Worm (Caenorhabditis elegans): ENCODE results near the gene T15B7.1.
A peak's percentile ranks its signal among the peaks of the same experiment; 100 is the strongest.

Gene T15B7.1

ce11 chrV:6878559-6878958 lies 36.0 kb downstream of the T15B7.1 start:
- no peak for TF ChIP-seq fkh-8 (tag; optimal IDR thresholded peaks at IDR 0.05)
- no peak for TF ChIP-seq elt-3 (tag; optimal IDR thresholded peaks at IDR 0.05)
- no peak for TF ChIP-seq mep-1 (tag; optimal IDR thresholded peaks at IDR 0.05)
- TF ChIP-seq nhr-20 (tag; optimal IDR thresholded peaks at IDR 0.05) = no peak
- no peak for TF ChIP-seq Y116A8C.19 (tag; optimal IDR thresholded peaks at IDR 0.05; ENCODE audit: borderline replicate concordance)
- TF ChIP-seq nhr-84 (tag; optimal IDR thresholded peaks at IDR 0.05) = no peak
- no peak for TF ChIP-seq xbp-1 (tag; optimal IDR thresholded peaks at IDR 0.05)
- TF ChIP-seq fkh-4 (tag; optimal IDR thresholded peaks at IDR 0.05; ENCODE audit: borderline replicate concordance) = no peak
- no peak for TF ChIP-seq nhr-76 (tag; optimal IDR thresholded peaks at IDR 0.05)
- no peak for TF ChIP-seq unc-98 (GFP tag; IDR thresholded peaks at IDR 0.05)
- no peak for TF ChIP-seq nhr-71 (tag; optimal IDR thresholded peaks at IDR 0.05)
- no peak for TF ChIP-seq hlh-4 (tag; optimal IDR thresholded peaks at IDR 0.05)
- TF ChIP-seq C34B4.2 (tag; optimal IDR thresholded peaks at IDR 0.05) = no peak

ce11 chrV:6879490-6879889 lies 37.0 kb downstream of the T15B7.1 start:
- TF ChIP-seq nhr-19 (GFP tag; conservative IDR thresholded peaks at IDR 0.05) = peak; percentile 60
- peak; percentile 56 for TF ChIP-seq nhr-90 (tag; optimal IDR thresholded peaks at IDR 0.05; ENCODE audit: poor library complexity)
- no peak for TF ChIP-seq efl-3 (GFP tag; optimal IDR thresholded peaks at IDR 0.05)
- TF ChIP-seq zip-4 (GFP tag; optimal IDR thresholded peaks at IDR 0.05) = no peak
- TF ChIP-seq xbp-1 (tag; optimal IDR thresholded peaks at IDR 0.05) = peak; percentile 61
- peak; percentile 51 for TF ChIP-seq jun-1 (tag; optimal IDR thresholded peaks at IDR 0.05)
- no peak for TF ChIP-seq vab-15 (tag; optimal IDR thresholded peaks at IDR 0.05)
- no peak for TF ChIP-seq unc-130 (tag; optimal IDR thresholded peaks at IDR 0.05)
- no peak for TF ChIP-seq hlh-17 (GFP tag; optimal IDR thresholded peaks at IDR 0.05; ENCODE audit: borderline replicate concordance)
- TF ChIP-seq skn-1 (tag; optimal IDR thresholded peaks at IDR 0.05) = peak; percentile 20
- no peak for TF ChIP-seq hlh-4 (tag; optimal IDR thresholded peaks at IDR 0.05)
- TF ChIP-seq nhr-12 (tag; optimal IDR thresholded peaks at IDR 0.05) = no peak
- peak in 1 of 2 experiments; percentile 37 for TF ChIP-seq mdl-1 (tag; optimal IDR thresholded peaks at IDR 0.05)
- TF ChIP-seq mab-9 (GFP tag; IDR thresholded peaks at IDR 0.05) = peak; percentile 73; the same call in 1 of the 2 replicates
- TF ChIP-seq grh-1 (GFP tag; IDR thresholded peaks at IDR 0.05) = peak; percentile 36; the same call in 1 of the 2 replicates
- no peak for TF ChIP-seq unc-30 (tag; optimal IDR thresholded peaks at IDR 0.05)
- peak; percentile 74 for TF ChIP-seq irx-1 (tag; optimal IDR thresholded peaks at IDR 0.05)
- TF ChIP-seq fkh-10 (GFP tag; optimal IDR thresholded peaks at IDR 0.05) = peak; percentile 60
- no peak for TF ChIP-seq alr-1 (tag; optimal IDR thresholded peaks at IDR 0.05; ENCODE audit: borderline replicate concordance)
- no peak for TF ChIP-seq aha-1 (tag; optimal IDR thresholded peaks at IDR 0.05)
- TF ChIP-seq snu-23 (GFP tag; optimal IDR thresholded peaks at IDR 0.05) = peak; percentile 87
- no peak for TF ChIP-seq elt-3 (tag; optimal IDR thresholded peaks at IDR 0.05)
- TF ChIP-seq lin-39 (tag; optimal IDR thresholded peaks at IDR 0.05) = no peak
- TF ChIP-seq zag-1 (tag; optimal IDR thresholded peaks at IDR 0.05) = no peak
- TF ChIP-seq tlp-1 (tag; optimal IDR thresholded peaks at IDR 0.05) = no peak
- peak; percentile 80 for TF ChIP-seq swsn-7 (tag; optimal IDR thresholded peaks at IDR 0.05)
- TF ChIP-seq Y116A8C.19 (tag; optimal IDR thresholded peaks at IDR 0.05; ENCODE audit: borderline replicate concordance) = no peak
- no peak for TF ChIP-seq C34B4.2 (tag; optimal IDR thresholded peaks at IDR 0.05)
- no peak for TF ChIP-seq F16B12.6 (tag; optimal IDR thresholded peaks at IDR 0.05)
- TF ChIP-seq aly-2 (tag; optimal IDR thresholded peaks at IDR 0.05) = peak; percentile 63
- TF ChIP-seq snpc-4 (tag; optimal IDR thresholded peaks at IDR 0.05) = peak; percentile 21
- peak; percentile 45 to 51 for TF ChIP-seq lin-35 (GFP tag; optimal IDR thresholded peaks at IDR 0.05)
- no peak for TF ChIP-seq unc-98 (GFP tag; IDR thresholded peaks at IDR 0.05)
- TF ChIP-seq hpl-2 (GFP tag; optimal IDR thresholded peaks at IDR 0.05) = no peak
- TF ChIP-seq sup-37 (GFP tag; optimal IDR thresholded peaks at IDR 0.05) = peak; percentile 20
- TF ChIP-seq mep-1 (tag; optimal IDR thresholded peaks at IDR 0.05) = peak; percentile 63
- TF ChIP-seq nhr-84 (tag; optimal IDR thresholded peaks at IDR 0.05) = no peak
- TF ChIP-seq C16A3.4 (tag; optimal IDR thresholded peaks at IDR 0.05) = peak; percentile 73
- peak; percentile 50 for TF ChIP-seq mef-2 (tag; optimal IDR thresholded peaks at IDR 0.05)
- TF ChIP-seq ceh-63 (GFP tag; optimal IDR thresholded peaks at IDR 0.05) = no peak
- peak; percentile 21 for TF ChIP-seq lin-13 (GFP tag; optimal IDR thresholded peaks at IDR 0.05)
- peak in 1 of 2 experiments; percentile 66 for TF ChIP-seq egl-27 (tag; optimal IDR thresholded peaks at IDR 0.05)
- peak in 2 of 3 experiments; percentile 7 to 49 for TF ChIP-seq dpl-1 (GFP tag; optimal IDR thresholded peaks at IDR 0.05)
- no peak for TF ChIP-seq pax-3 (tag; optimal IDR thresholded peaks at IDR 0.05)
- TF ChIP-seq ztf-4 (tag; optimal IDR thresholded peaks at IDR 0.05) = peak; percentile 63
- TF ChIP-seq nhr-76 (tag; optimal IDR thresholded peaks at IDR 0.05) = no peak

All from whole organism, L1 larva.